Fruit fly (Drosophila melanogaster): ENCODE measurements around the gene CG42613.

The CG42613 gene

DNA sequence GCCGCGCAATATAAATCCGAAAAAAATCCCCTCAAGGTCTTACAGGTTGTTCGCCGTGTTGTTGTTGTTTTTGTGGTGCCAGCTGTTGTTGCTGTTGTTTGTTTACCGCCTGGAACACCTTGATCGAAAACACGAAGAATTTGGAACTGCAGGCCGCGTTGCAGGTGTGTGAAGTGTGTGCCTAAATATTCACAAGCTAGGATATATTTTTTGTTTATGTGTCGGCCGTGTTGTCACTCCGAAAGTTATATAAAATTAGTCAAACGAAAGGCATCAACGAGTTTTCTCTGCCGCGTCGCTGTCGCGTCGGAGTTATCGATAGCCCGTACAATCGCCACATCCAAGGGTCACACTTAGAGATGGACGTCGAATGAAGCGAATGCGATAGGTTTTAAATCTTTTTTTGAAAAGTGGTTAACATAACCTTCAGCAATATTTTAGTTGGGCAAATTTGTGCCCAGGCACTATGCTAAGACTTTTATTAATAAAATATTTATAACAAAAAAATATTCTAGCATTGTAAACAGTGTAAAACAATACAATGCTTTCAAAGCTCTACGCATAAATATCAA is 564 bp upstream of the CG42613 start, which contains the start of gene Mpc1 (continued):
- TF ChIP-seq CG2129 (GFP tag; IDR thresholded peaks at IDR 0.05; ENCODE audit: partially characterized antibody), result no peak
- no peak for TF ChIP-seq twi (tag; optimal IDR thresholded peaks at IDR 0.05)
- no peak for TF ChIP-seq NC2β (GFP tag; optimal IDR thresholded peaks at IDR 0.05)
- peak; percentile 92 for TF ChIP-seq ftz-f1 (GFP tag; optimal IDR thresholded peaks at IDR 0.05)
- TF ChIP-seq Hmr (GFP tag; optimal IDR thresholded peaks at IDR 0.05), result no peak
- peak; percentile 70 for TF ChIP-seq Doc3 (GFP tag; IDR thresholded peaks at IDR 0.05; ENCODE audit: partially characterized antibody)
- peak; percentile 77 for TF ChIP-seq inv (GFP tag; IDR thresholded peaks at IDR 0.05; ENCODE audit: partially characterized antibody)
- no peak for TF ChIP-seq CG17802 (tag; optimal IDR thresholded peaks at IDR 0.05)
- no peak for TF ChIP-seq CG43689 (GFP tag; IDR thresholded peaks at IDR 0.05)
- no peak for TF ChIP-seq ems (GFP tag; optimal IDR thresholded peaks at IDR 0.05)
- TF ChIP-seq Lim3 (GFP tag; IDR thresholded peaks at IDR 0.05), result no peak
- 0 out of 3 replicates have a peak, but pooled peaks have one; percentile 35 for TF ChIP-seq ken (GFP tag; IDR thresholded peaks at IDR 0.05)
- TF ChIP-seq grn (GFP tag; optimal IDR thresholded peaks at IDR 0.05), result no peak
- TF ChIP-seq nau (GFP tag; optimal IDR thresholded peaks at IDR 0.05), result no peak
- no peak for TF ChIP-seq CG16815 (GFP tag; optimal IDR thresholded peaks at IDR 0.05)
- TF ChIP-seq dysf (GFP tag; IDR thresholded peaks at IDR 0.05), result no peak
- no peak for TF ChIP-seq trh (GFP tag; optimal IDR thresholded peaks at IDR 0.05)
- no peak for TF ChIP-seq CG7786 (GFP tag; optimal IDR thresholded peaks at IDR 0.05)
- TF ChIP-seq CG8089 (GFP tag; optimal IDR thresholded peaks at IDR 0.05), result no peak
- TF ChIP-seq pfk (GFP tag; optimal IDR thresholded peaks at IDR 0.05), result no peak
- TF ChIP-seq CG3281 (GFP tag; optimal IDR thresholded peaks at IDR 0.05), result no peak
- no peak for TF ChIP-seq CkIIα-i1 (GFP tag; IDR thresholded peaks at IDR 0.05)
- no peak for TF ChIP-seq psq (GFP tag; optimal IDR thresholded peaks at IDR 0.05)
- TF ChIP-seq danr (GFP tag; IDR thresholded peaks at IDR 0.05), result no peak
- no peak for TF ChIP-seq sim (GFP tag; IDR thresholded peaks at IDR 0.05)
- TF ChIP-seq CG2202 (tag; optimal IDR thresholded peaks at IDR 0.05), result no peak
- no peak for TF ChIP-seq CG8765 (GFP tag; IDR thresholded peaks at IDR 0.05)
- no peak for TF ChIP-seq CG9876 (GFP tag; optimal IDR thresholded peaks at IDR 0.05)
- TF ChIP-seq lilli (GFP tag; optimal IDR thresholded peaks at IDR 0.05), result peak; percentile 24
- peak; percentile 6; the same call in 1 of the 2 replicates for TF ChIP-seq CG11085 (GFP tag; IDR thresholded peaks at IDR 0.05)
- no peak for TF ChIP-seq zfh1 (GFP tag; IDR thresholded peaks at IDR 0.05)
- peak; percentile 61 for TF ChIP-seq NFAT (GFP tag; IDR thresholded peaks at IDR 0.05)
- TF ChIP-seq CG34422 (GFP tag; IDR thresholded peaks at IDR 0.05), result peak; percentile 80; the same call in 1 of the 3 replicates
- peak; percentile 57 for TF ChIP-seq tna (GFP tag; IDR thresholded peaks at IDR 0.05; ENCODE audit: partially characterized antibody)
- no peak for TF ChIP-seq jigr1 (GFP tag; IDR thresholded peaks at IDR 0.05)
- TF ChIP-seq CG18599 (GFP tag; optimal IDR thresholded peaks at IDR 0.05), result peak; percentile 17
- TF ChIP-seq CG3065 (GFP tag; optimal IDR thresholded peaks at IDR 0.05), result no peak
- 0 out of 3 replicates have a peak, but pooled peaks have one; percentile 26 for TF ChIP-seq CG2889 (GFP tag; IDR thresholded peaks at IDR 0.05)
- no peak for TF ChIP-seq CG13123 (GFP tag; optimal IDR thresholded peaks at IDR 0.05)
- TF ChIP-seq pan (optimal IDR thresholded peaks at IDR 0.05), result no peak
- no peak for TF ChIP-seq pan (GFP tag; optimal IDR thresholded peaks at IDR 0.05 in 1 of 2, IDR thresholded peaks at IDR 0.05 in 1 of 2)
- TF ChIP-seq Gsc (GFP tag; IDR thresholded peaks at IDR 0.05), result no peak
- TF ChIP-seq CHES-1-like (GFP tag; optimal IDR thresholded peaks at IDR 0.05), result peak; percentile 45
- TF ChIP-seq CG2120 (GFP tag; optimal IDR thresholded peaks at IDR 0.05), result peak; percentile 30
- TF ChIP-seq so (GFP tag; IDR thresholded peaks at IDR 0.05), result no peak
- peak; percentile 36 for TF ChIP-seq Myb (GFP tag; optimal IDR thresholded peaks at IDR 0.05)
- no peak for TF ChIP-seq CG18476 (GFP tag; optimal IDR thresholded peaks at IDR 0.05)
- peak; percentile 50 for TF ChIP-seq nerfin-2 (GFP tag; IDR thresholded peaks at IDR 0.05; ENCODE audit: partially characterized antibody)
- no peak for TF ChIP-seq mam (GFP tag; optimal IDR thresholded peaks at IDR 0.05)
- no peak for TF ChIP-seq NC2α (GFP tag; optimal IDR thresholded peaks at IDR 0.05)
- no peak for TF ChIP-seq CG8359 (GFP tag; optimal IDR thresholded peaks at IDR 0.05; ENCODE audit: borderline replicate concordance)
- no peak for TF ChIP-seq en (GFP tag; optimal IDR thresholded peaks at IDR 0.05)
